Worm (Caenorhabditis elegans): Measurements from ENCODE around the gene mog-5.

mog-5 gene

DNA sequence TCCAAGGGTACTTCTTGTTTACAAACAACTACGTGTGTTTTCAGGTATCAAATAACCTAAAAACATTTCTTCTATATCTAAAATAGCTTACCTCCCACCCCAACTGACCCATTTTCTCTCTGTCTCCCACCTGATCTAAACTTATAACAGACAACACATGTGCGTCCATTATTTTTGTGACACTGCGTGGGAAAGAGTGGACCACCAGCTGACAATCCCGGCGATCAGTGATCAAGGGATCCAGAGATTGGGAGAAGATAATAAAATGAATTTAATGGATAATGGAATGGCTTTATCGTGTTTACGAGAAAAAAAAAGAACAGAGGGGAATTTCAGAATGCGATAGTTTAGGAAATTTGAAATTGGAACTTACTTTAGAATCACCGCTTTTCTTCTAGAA lies 49.9 kb downstream of the mog-5 start:
- TF ChIP-seq nhr-77 (tag; optimal IDR thresholded peaks at IDR 0.05) (no peak), sma-9 (GFP tag; optimal IDR thresholded peaks at IDR 0.05) (peak; percentile 60), sma-9 (tag; optimal IDR thresholded peaks at IDR 0.05) (no peak), F13H6.1 (tag; optimal IDR thresholded peaks at IDR 0.05) (peak; percentile 52)

DNA sequence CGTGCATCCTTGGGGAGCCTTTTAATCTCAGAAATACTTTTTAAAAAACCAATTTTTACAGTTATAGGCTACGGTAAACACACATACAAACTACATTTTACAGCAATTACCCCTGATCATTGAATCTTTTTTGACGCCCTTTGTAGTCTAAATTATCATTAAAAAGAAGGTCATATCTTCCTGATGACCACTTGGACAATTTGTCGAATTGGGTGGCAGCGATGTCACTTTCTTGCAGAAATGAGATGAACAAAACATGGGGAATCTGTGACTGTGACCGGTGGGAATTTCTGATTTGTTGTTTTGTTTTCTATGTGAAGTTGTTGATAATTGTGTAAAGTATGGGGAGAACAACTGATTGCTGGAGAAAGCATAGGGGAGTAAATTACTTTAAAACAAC lies 50.3 kb downstream of the mog-5 start:
- no peak for TF ChIP-seq ztf-11 (tag; optimal IDR thresholded peaks at IDR 0.05)
- peak; percentile 56 for TF ChIP-seq sma-3 (GFP tag; optimal IDR thresholded peaks at IDR 0.05)

DNA sequence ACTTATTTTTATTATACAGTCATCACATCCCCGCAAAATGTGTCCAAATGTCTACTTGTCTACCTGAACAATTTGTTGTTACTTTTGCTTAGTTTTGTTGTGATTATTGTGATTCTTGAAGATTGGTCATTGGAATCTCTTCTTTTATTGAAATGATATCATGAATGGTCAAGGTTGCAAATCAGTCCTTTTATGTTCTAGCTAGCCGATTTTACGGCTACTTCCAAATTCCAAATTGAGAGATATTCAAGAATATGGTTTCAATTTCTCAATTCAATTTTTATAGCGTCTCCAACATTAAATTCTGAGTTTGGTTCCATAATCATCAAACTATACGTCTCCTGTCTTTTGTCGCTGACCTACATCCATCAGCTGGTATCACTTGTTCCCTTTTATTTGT lies 51.9 kb downstream of the mog-5 start:
- TF ChIP-seq crh-2 (tag; optimal IDR thresholded peaks at IDR 0.05) (no peak), mbf-1 (tag; optimal IDR thresholded peaks at IDR 0.05) (no peak), alr-1 (tag; optimal IDR thresholded peaks at IDR 0.05) (no peak), elt-1 (tag; optimal IDR thresholded peaks at IDR 0.05) (no peak), nhr-11 (tag; optimal IDR thresholded peaks at IDR 0.05) (no peak), nhr-12 (tag; optimal IDR thresholded peaks at IDR 0.05) (no peak), Y55F3AM.14 (GFP tag; optimal IDR thresholded peaks at IDR 0.05) (no peak), blmp-1 (tag; optimal IDR thresholded peaks at IDR 0.05; ENCODE audit: insufficient read depth) (no peak), R02D3.7 (tag; optimal IDR thresholded peaks at IDR 0.05) (no peak), gmeb-1 (tag; optimal IDR thresholded peaks at IDR 0.05) (no peak), peb-1 (tag; optimal IDR thresholded peaks at IDR 0.05) (no peak), ztf-11 (tag; optimal IDR thresholded peaks at IDR 0.05) (no peak), snpc-4 (tag; optimal IDR thresholded peaks at IDR 0.05) (no peak), ZK546.5 (tag; optimal IDR thresholded peaks at IDR 0.05) (no peak), nhr-23 (tag; optimal IDR thresholded peaks at IDR 0.05) (no peak)

DNA sequence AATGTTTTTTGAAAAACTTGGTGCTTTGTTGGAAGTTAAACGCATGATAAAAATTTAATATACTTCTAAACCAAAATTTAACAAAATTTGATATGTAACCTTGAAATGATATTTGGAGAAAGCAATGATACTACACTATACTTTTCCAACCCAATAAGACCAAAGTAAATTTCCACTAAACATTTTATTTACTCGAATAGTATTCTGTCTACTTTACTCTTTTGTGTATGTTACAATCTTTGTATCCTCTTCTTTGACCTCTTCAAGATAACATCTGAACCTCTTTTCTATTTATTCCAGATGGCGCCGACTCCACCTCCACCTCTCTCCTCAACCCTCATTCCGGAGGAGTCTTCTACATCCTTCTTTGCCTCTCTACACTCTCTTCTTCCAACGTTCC lies 54.2 kb downstream of the mog-5 start, which contains the start of gene dhs-5:
dhs-5 (plus strand) TSS at position 301 of the 400 bp plus-strand sequence.
- no peak for TF ChIP-seq sma-3 (GFP tag; optimal IDR thresholded peaks at IDR 0.05)
- TF ChIP-seq dmd-4 (tag; optimal IDR thresholded peaks at IDR 0.05): no peak
- TF ChIP-seq lin-13 (GFP tag; optimal IDR thresholded peaks at IDR 0.05): no peak
- no peak for TF ChIP-seq ceh-82 (tag; optimal IDR thresholded peaks at IDR 0.05)
- TF ChIP-seq nhr-129 (tag; optimal IDR thresholded peaks at IDR 0.05): no peak
- TF ChIP-seq mdl-1 (tag; optimal IDR thresholded peaks at IDR 0.05): no peak
- no peak for TF ChIP-seq nhr-6 (tag; optimal IDR thresholded peaks at IDR 0.05)
- no peak for TF ChIP-seq crh-2 (tag; optimal IDR thresholded peaks at IDR 0.05)
- no peak for TF ChIP-seq F13H6.1 (tag; optimal IDR thresholded peaks at IDR 0.05)
